Worm (Caenorhabditis elegans) whole organism, mixed stage, embryonic: ENCODE measurements around the gene F42E11.3.

ENCODE experiments used
- ceh-39 ChIP-seq: fragments of 150-350 bp; optimal IDR thresholded peaks from 2 replicates; lab custom pipeline; 2014; ENCODE audit warnings: missing biosample characterization, missing genetic modification characterization
- ceh-83 ChIP-seq: fragments of 200-800 bp; sonication (Bioruptor generic); optimal IDR thresholded peaks from 2 replicates; lab custom pipeline; 2018; ENCODE audit warnings: mild to moderate bottlenecking, missing genetic modification characterization, missing compliant biosample characterization
- flh-1 ChIP-seq: fragments of 200-800 bp; sonication (Bioruptor generic); optimal IDR thresholded peaks from 2 replicates; lab custom pipeline; 2018; ENCODE audit warnings: mild to moderate bottlenecking, missing genetic modification characterization, moderate library complexity, missing compliant biosample characterization
- mep-1 ChIP-seq: fragments of 150-350 bp; optimal IDR thresholded peaks from 2 replicates; lab custom pipeline; 2017; ENCODE audit warnings: missing biosample characterization, missing genetic modification reagents, missing genetic modification characterization, inconsistent platforms
- nhr-12 ChIP-seq: fragments of 150-350 bp; optimal IDR thresholded peaks from 2 replicates; lab custom pipeline; 2014; ENCODE audit warnings: missing biosample characterization, missing genetic modification characterization
- nhr-237 ChIP-seq: fragments of 150-350 bp; optimal IDR thresholded peaks from 2 replicates; lab custom pipeline; 2014; ENCODE audit warnings: missing biosample characterization, missing genetic modification characterization
- nhr-76 ChIP-seq: sonication (generic microtip); optimal IDR thresholded peaks from 2 replicates; lab custom pipeline; 2017; ENCODE audit warnings: missing biosample characterization, missing genetic modification characterization
- ztf-11 ChIP-seq: fragments of 150-350 bp; optimal IDR thresholded peaks from 2 replicates; lab custom pipeline; 2014; ENCODE audit warnings: missing biosample characterization, missing genetic modification characterization

DNA sequence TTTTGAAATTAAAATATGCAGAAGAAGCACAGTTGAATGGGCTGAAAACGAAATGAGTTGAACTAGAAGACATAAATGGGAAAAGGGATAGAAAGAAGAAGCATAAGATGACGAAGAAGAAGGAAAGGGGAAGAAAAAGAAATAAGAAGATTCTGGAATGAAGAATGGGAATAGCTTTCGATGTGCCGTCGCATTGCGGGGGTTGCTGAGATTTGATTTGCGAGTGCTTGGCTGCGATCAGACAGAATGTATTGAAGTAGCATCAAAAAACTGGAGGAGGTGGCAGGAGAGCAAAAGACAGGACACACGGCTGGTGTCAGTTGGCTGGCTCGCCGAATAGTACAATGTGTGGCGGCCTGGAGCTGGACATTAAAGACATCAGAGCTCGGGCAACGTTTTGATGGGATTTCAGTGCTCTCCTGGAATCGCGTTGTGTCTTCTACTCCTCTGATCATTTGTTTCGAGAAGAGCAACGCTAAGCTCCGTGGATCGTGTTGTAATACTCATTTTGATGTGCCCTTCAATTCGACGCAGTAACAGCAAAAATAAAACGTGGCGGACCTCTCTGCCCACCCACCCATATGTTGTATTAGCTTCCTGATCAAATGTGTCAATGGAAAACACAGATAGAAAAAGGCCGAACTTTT, 3.8 kb upstream of the F42E11.3 start:
- no peak for TF ChIP-seq mep-1
- no peak for TF ChIP-seq nhr-237 (tag; lab: Kevin White, UChicago)
- TF ChIP-seq nhr-12 (tag; lab: Kevin White, UChicago) = no peak
- TF ChIP-seq ztf-11 (tag; lab: Kevin White, UChicago) = no peak
- TF ChIP-seq ceh-83 (GFP tag; lab: Kevin White, UChicago) = no peak
- TF ChIP-seq nhr-76 (tag; lab: Kevin White, UChicago) = no peak
- no peak for TF ChIP-seq ceh-39
- TF ChIP-seq flh-1 = no peak
